Fruit fly (Drosophila melanogaster) whole organism, wandering third instar larva: ENCODE measurements around the gene CG13311.
A peak's percentile ranks its signal among the peaks of the same experiment; 100 is the strongest.

ENCODE experiments used
- Abd-B ChIP-seq: fragments of >200 bp; optimal IDR thresholded peaks from 2 replicates; lab custom pipeline; 2017; ENCODE audit warnings: missing biosample characterization, missing genetic modification characterization
- CG32264 ChIP-seq: fragments of 200-800 bp; sonication (Bioruptor generic); optimal IDR thresholded peaks from 2 replicates; lab custom pipeline; 2016; ENCODE audit warnings: missing biosample characterization, missing genetic modification characterization
- CG9705 ChIP-seq: fragments of 200-800 bp; sonication (Bioruptor generic); optimal IDR thresholded peaks from 2 replicates; lab custom pipeline; 2018; ENCODE audit warnings: missing biosample characterization, mild to moderate bottlenecking, missing genetic modification characterization
- Dfd ChIP-seq: fragments of >200 bp; optimal IDR thresholded peaks from 2 replicates; lab custom pipeline; 2017; ENCODE audit warnings: missing biosample characterization, missing genetic modification characterization
- Dif ChIP-seq: fragments of 200-275, 200-300 bp; sonication (Bioruptor generic); optimal IDR thresholded peaks from 2 replicates; lab custom pipeline; 2018; ENCODE audit warnings: missing biosample characterization, missing genetic modification characterization; ENCODE audit not compliant: partially characterized antibody
- GATAd ChIP-seq: sonication (Bioruptor generic); optimal IDR thresholded peaks from 2 replicates; lab custom pipeline; 2016; ENCODE audit warnings: missing biosample characterization, missing genetic modification characterization
- HLH106 ChIP-seq: fragments of 200-800 bp; optimal IDR thresholded peaks from 3 replicates; lab custom pipeline; 2019; ENCODE audit warnings: missing biosample characterization, mild to moderate bottlenecking, missing genetic modification characterization, moderate library complexity
- Hnf4 ChIP-seq: fragments of 200-800 bp; sonication (Bioruptor generic); optimal IDR thresholded peaks from 2 replicates; lab custom pipeline; 2016; ENCODE audit warnings: missing biosample characterization, mild to moderate bottlenecking, missing genetic modification characterization
- Hr78 ChIP-seq: fragments of >200 bp; optimal IDR thresholded peaks from 2 replicates; lab custom pipeline; 2017; ENCODE audit warnings: missing biosample characterization, missing genetic modification characterization
- Hr83 ChIP-seq: fragments of 200-300 bp; sonication (Bioruptor generic); optimal IDR thresholded peaks from 2 replicates; lab custom pipeline; 2016; ENCODE audit warnings: missing biosample characterization, mild to moderate bottlenecking, missing genetic modification characterization, moderate library complexity; ENCODE audit not compliant: poor library complexity, severe bottlenecking
- Jra ChIP-seq: sonication (Bioruptor generic); optimal IDR thresholded peaks from 2 replicates; lab custom pipeline; 2016; ENCODE audit warnings: missing biosample characterization, missing genetic modification characterization
- Myc ChIP-seq: fragments of >200 bp; optimal IDR thresholded peaks from 2 replicates; lab custom pipeline; 2017
- N ChIP-seq: fragments of >200 bp; optimal IDR thresholded peaks from 2 replicates; lab custom pipeline; 2018; ENCODE audit warnings: missing biosample characterization, missing external identifiers, missing genetic modification characterization
- OdsH ChIP-seq: fragments of 200-800 bp; sonication (Bioruptor generic); optimal IDR thresholded peaks from 2 replicates; lab custom pipeline; 2016; ENCODE audit warnings: missing biosample characterization, mild to moderate bottlenecking, missing genetic modification characterization
- Rel ChIP-seq, 2 experiments: fragments of 200-800 bp; sonication (Bioruptor generic) in 1 of 2; optimal IDR thresholded peaks; 2 replicates in 1 of 2; 3 replicates in 1 of 2; lab custom pipeline; 2016 to 2019; ENCODE audit warnings: mild to moderate bottlenecking in 2 of 2, missing biosample characterization in 2 of 2, missing genetic modification characterization in 2 of 2, moderate library complexity in 1 of 2
- Sp1 ChIP-seq: fragments of 200-800 bp; sonication (Bioruptor generic); optimal IDR thresholded peaks from 3 replicates; lab custom pipeline; 2019; ENCODE audit warnings: missing biosample characterization, mild to moderate bottlenecking, missing genetic modification characterization, moderate library complexity
- Vsx2 ChIP-seq: fragments of 200-300, 225-300 bp; sonication (Bioruptor generic); optimal IDR thresholded peaks from 2 replicates; lab custom pipeline; 2018; ENCODE audit warnings: missing biosample characterization, missing genetic modification characterization; ENCODE audit not compliant: partially characterized antibody
- br ChIP-seq: fragments of 200-800 bp; sonication (Bioruptor generic); optimal IDR thresholded peaks from 2 replicates; lab custom pipeline; 2016; ENCODE audit warnings: missing biosample characterization, missing genetic modification characterization
- brk ChIP-seq: fragments of 200-800 bp; sonication (Bioruptor generic); optimal IDR thresholded peaks from 2 replicates; lab custom pipeline; 2016; ENCODE audit warnings: missing biosample characterization, mild to moderate bottlenecking, missing genetic modification characterization
- dl ChIP-seq, 2 experiments: fragments of 175-275, 200-275 bp in 1 of 2; fragments of 200-275 bp in 1 of 2; sonication (Bioruptor generic); optimal IDR thresholded peaks; lab custom pipeline; 2018; ENCODE audit warnings: mild to moderate bottlenecking in 2 of 2, missing biosample characterization in 2 of 2, missing genetic modification characterization in 2 of 2, moderate library complexity in 2 of 2; ENCODE audit not compliant: partially characterized antibody in 2 of 2, insufficient read depth in 1 of 2
- dmrt93B ChIP-seq: fragments of 200-800 bp; sonication (Bioruptor generic); optimal IDR thresholded peaks from 2 replicates; lab custom pipeline; 2018; ENCODE audit warnings: missing biosample characterization, mild to moderate bottlenecking, missing genetic modification characterization
- dsf ChIP-seq: sonication (Bioruptor generic); optimal IDR thresholded peaks from 2 replicates; lab custom pipeline; 2016; ENCODE audit warnings: missing biosample characterization, missing genetic modification characterization, borderline replicate concordance
- ey ChIP-seq: fragments of 200-800 bp; sonication (Bioruptor generic); optimal IDR thresholded peaks from 2 replicates; lab custom pipeline; 2016; ENCODE audit warnings: missing biosample characterization, missing genetic modification characterization
- foxo ChIP-seq, 2 experiments: fragments of 200-800 bp; sonication (Bioruptor generic); optimal IDR thresholded peaks; 2 replicates in 1 of 2; 3 replicates in 1 of 2; lab custom pipeline; 2016 to 2017; ENCODE audit warnings: missing biosample characterization in 2 of 2, missing genetic modification characterization in 2 of 2
- fru ChIP-seq: fragments of 200-800 bp; sonication (Bioruptor generic); optimal IDR thresholded peaks from 3 replicates; lab custom pipeline; 2016; ENCODE audit warnings: missing biosample characterization, mild to moderate bottlenecking, missing genetic modification characterization
- h ChIP-seq: fragments of 200-800 bp; sonication (Bioruptor generic); optimal IDR thresholded peaks from 3 replicates; lab custom pipeline; 2016; ENCODE audit warnings: missing biosample characterization, mild to moderate bottlenecking, missing genetic modification characterization
- jim ChIP-seq: fragments of 175-275, 200-325 bp; sonication (Bioruptor generic); optimal IDR thresholded peaks from 2 replicates; lab custom pipeline; 2016; ENCODE audit warnings: missing biosample characterization, mild to moderate bottlenecking, missing genetic modification characterization
- lola ChIP-seq: fragments of >200 bp; optimal IDR thresholded peaks from 2 replicates; lab custom pipeline; 2017; ENCODE audit warnings: missing biosample characterization, missing genetic modification characterization
- pan ChIP-seq: fragments of >200 bp; optimal IDR thresholded peaks from 2 replicates; lab custom pipeline; 2017
- psq ChIP-seq: fragments of 200-800 bp; sonication (Bioruptor generic); optimal IDR thresholded peaks from 3 replicates; lab custom pipeline; 2017; ENCODE audit warnings: missing biosample characterization, mild to moderate bottlenecking, missing genetic modification characterization, moderate library complexity
- rgr ChIP-seq: fragments of 200-800 bp; sonication (Bioruptor generic); optimal IDR thresholded peaks from 3 replicates; lab custom pipeline; 2016; ENCODE audit warnings: missing biosample characterization, mild to moderate bottlenecking, missing genetic modification characterization
- sage ChIP-seq: fragments of 200-800 bp; sonication (Bioruptor generic); optimal IDR thresholded peaks from 2 replicates; lab custom pipeline; 2016; ENCODE audit warnings: missing biosample characterization, mild to moderate bottlenecking, missing genetic modification characterization
- sv ChIP-seq: fragments of 200-800 bp; sonication (Bioruptor generic); optimal IDR thresholded peaks from 3 replicates; lab custom pipeline; 2016; ENCODE audit warnings: missing biosample characterization, missing genetic modification characterization
- tai ChIP-seq: sonication (Bioruptor generic); optimal IDR thresholded peaks from 2 replicates; lab custom pipeline; 2016; ENCODE audit warnings: missing biosample characterization, missing genetic modification characterization
- usp ChIP-seq: fragments of >200 bp; optimal IDR thresholded peaks from 2 replicates; lab custom pipeline; 2017; ENCODE audit warnings: missing biosample characterization, missing genetic modification characterization
- woc ChIP-seq: sonication (Bioruptor generic); optimal IDR thresholded peaks from 2 replicates; lab custom pipeline; 2016; ENCODE audit warnings: missing biosample characterization, mild to moderate bottlenecking, missing genetic modification characterization

Gene CG13311

DNA sequence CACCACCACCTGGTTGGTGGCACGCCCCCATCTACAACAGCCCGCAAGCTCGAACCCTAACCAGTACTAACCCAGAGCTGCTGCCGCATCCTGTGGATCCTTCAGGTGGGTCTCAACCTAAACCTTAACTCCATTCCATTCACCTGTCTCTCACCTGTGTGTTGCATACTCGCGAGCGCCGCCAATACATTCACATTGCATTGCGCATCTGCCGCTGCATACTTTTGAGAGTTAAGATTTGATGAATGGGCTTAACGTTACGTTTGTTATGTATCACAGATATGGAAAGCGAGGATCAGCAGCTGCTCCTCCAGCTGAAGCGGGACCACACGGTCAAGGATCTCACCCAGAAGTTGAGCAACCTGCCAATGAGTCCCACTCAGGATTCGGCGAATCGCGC, 14.7 kb downstream of the CG13311 start:
- TF ChIP-seq Abd-B (GFP tag; lab: Kevin White, UChicago) (peak; percentile 39), fru (no peak), Vsx2 (GFP tag; lab: Kevin White, UChicago) (peak; percentile 68), dl (GFP tag; optimal IDR thresholded peaks at IDR 0.05; lab: Kevin White, UChicago; ENCODE audit: insufficient read depth in 1 of 2, partially characterized antibody in 2 of 2) (no peak), N (GFP tag; lab: Kevin White, UChicago) (peak; percentile 88), Myc (lab: Kevin White, UChicago) (peak; percentile 84)

DNA sequence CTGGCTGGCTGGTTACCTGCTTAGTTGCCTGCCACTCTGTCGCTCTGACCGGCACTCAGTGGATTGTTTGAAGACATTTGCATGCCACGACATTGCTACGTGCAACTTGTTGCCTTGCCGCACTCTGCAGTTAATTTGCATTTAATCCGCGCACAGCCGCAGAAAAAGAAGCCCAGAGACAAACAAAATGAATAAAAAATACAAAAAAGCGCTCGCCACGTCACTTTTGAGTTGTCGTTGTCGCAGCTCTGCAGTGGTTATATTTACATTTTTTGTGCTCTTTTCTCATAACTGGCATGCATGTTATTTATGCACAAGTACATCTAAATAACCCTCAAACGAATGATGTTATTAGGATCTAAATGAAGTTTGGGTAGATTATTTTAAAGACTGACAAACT, 18.7 kb downstream of the CG13311 start:
- TF ChIP-seq sv (GFP tag; lab: Kevin White, UChicago) (no peak), Sp1 (GFP tag; lab: Kevin White, UChicago) (no peak), Hnf4 (GFP tag; lab: Kevin White, UChicago) (no peak), woc (GFP tag; lab: Kevin White, UChicago) (no peak), OdsH (no peak), Hr78 (GFP tag; lab: Kevin White, UChicago) (no peak), Jra (GFP tag; lab: Kevin White, UChicago) (no peak), Abd-B (GFP tag; lab: Kevin White, UChicago) (no peak), ey (GFP tag; lab: Kevin White, UChicago) (no peak), dl (GFP tag; optimal IDR thresholded peaks at IDR 0.05; lab: Kevin White, UChicago; ENCODE audit: insufficient read depth in 1 of 2, partially characterized antibody in 2 of 2) (no peak), Dif (GFP tag; lab: Kevin White, UChicago) (no peak), sage (GFP tag; lab: Kevin White, UChicago) (no peak), CG9705 (GFP tag; lab: Kevin White, UChicago) (no peak), Myc (lab: Kevin White, UChicago) (no peak), brk (GFP tag; lab: Kevin White, UChicago) (no peak), lola (no peak), CG32264 (GFP tag; lab: Kevin White, UChicago) (no peak)

DNA sequence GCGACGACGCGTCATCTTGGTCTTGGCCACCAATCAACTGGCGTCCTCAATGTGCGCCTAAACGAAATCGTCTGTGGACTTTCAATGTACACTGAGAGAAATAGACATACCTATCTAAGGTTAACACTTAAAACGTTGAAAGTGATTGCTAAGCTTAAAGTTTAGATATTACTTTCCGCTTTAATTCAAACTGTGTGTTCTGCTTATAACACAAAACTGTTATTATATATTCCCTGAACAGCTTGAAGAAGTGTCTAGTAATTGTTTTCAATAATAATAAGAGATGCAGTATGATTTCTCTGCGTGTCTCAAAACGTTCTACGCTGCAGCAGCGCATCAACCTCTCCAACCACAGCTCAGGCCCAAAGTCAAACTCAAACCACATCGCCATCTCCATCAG, 20.0 kb downstream of the CG13311 start:
- TF ChIP-seq Abd-B (GFP tag; lab: Kevin White, UChicago) (no peak), h (GFP tag; lab: Kevin White, UChicago) (peak; percentile 9)
- TF ChIP-seq, all 38 proteins: peak for 1

DNA sequence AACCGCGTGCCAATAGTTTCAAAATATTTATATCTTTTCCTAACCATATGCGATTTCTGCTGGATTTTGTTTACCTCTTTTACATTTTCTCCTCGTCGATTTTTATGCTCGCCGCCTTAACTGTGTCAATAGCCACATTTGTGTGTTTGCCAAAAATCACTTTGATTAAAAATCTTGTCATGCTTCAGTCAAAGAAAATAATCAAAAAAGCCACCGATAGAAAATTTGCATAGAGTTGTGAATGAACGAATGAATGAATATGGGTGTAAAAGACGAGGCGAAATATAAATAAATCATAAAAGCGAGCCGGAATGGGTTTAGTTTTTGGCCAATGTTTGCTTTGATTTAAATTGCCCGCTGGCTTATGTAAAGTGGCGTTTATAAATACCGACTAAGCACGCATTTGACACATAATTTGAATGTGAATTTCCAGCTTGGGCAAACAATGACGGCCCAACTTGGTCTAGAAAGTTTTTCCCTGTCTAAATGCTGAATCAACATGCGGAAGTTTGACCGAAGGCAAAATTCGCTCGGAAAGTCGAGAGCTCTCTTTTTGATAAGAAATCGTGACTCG, 21.2 kb downstream of the CG13311 start:
- no peak for TF ChIP-seq HLH106 (tag; lab: Kevin White, UChicago)
- TF ChIP-seq br (GFP tag; lab: Kevin White, UChicago), result no peak
- TF ChIP-seq GATAd (GFP tag; lab: Kevin White, UChicago), result no peak
- no peak for TF ChIP-seq tai
- TF ChIP-seq Hr78 (GFP tag; lab: Kevin White, UChicago), result no peak
- no peak for TF ChIP-seq usp (GFP tag; lab: Kevin White, UChicago)
- TF ChIP-seq dsf (GFP tag; lab: Kevin White, UChicago), result no peak
- TF ChIP-seq sv (GFP tag; lab: Kevin White, UChicago), result no peak
- TF ChIP-seq psq, result no peak
- TF ChIP-seq dmrt93B (GFP tag; lab: Kevin White, UChicago), result no peak
- no peak for TF ChIP-seq pan (lab: Kevin White, UChicago)
- TF ChIP-seq dl (GFP tag; optimal IDR thresholded peaks at IDR 0.05; lab: Kevin White, UChicago; ENCODE audit: insufficient read depth in 1 of 2, partially characterized antibody in 2 of 2), result no peak
- TF ChIP-seq Rel (GFP tag; optimal IDR thresholded peaks at IDR 0.05; lab: Kevin White, UChicago), result no peak
- no peak for TF ChIP-seq Rel (tag; optimal IDR thresholded peaks at IDR 0.05; lab: Kevin White, UChicago)
- no peak for TF ChIP-seq CG32264 (GFP tag; lab: Kevin White, UChicago)

DNA sequence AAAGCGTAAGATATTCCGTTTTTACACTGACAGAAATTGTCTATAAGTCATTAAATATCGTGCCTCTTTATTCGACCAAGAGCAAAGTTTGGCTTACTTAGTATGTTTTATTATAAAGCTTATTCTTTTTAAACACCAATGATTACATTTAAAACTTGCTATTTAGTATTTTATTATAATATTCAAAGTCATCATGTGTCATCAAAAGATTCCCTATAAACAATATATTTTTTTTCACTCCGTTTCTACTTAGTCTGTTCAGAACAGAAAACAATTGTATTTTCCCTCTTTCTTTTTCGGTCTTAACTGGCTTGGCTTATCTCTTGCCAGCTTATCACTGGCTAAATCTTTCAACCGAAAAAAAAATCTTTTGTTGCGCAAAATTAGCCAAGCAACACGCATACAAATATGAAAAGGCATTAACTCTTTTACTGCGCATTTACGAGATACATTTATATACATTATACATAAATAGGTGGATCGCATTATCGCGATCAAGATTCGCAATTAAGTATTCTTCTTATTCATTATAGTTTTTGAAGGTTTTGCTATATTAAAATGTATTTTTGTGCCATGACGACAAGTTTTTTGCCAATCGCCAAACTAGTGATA, 24.5 kb downstream of the CG13311 start:
- peak; percentile 23 for TF ChIP-seq sage (GFP tag; lab: Kevin White, UChicago)
- no peak for TF ChIP-seq Hnf4 (GFP tag; lab: Kevin White, UChicago)
- no peak for TF ChIP-seq Dif (GFP tag; lab: Kevin White, UChicago)
- peak; percentile 31 for TF ChIP-seq brk (GFP tag; lab: Kevin White, UChicago)
- TF ChIP-seq Abd-B (GFP tag; lab: Kevin White, UChicago), result no peak
- TF ChIP-seq Rel (GFP tag; optimal IDR thresholded peaks at IDR 0.05; lab: Kevin White, UChicago), result no peak
- peak; percentile 96 for TF ChIP-seq Rel (tag; optimal IDR thresholded peaks at IDR 0.05; lab: Kevin White, UChicago)
- TF ChIP-seq ey (GFP tag; lab: Kevin White, UChicago), result peak; percentile 1
- TF ChIP-seq br (GFP tag; lab: Kevin White, UChicago), result no peak
- no peak for TF ChIP-seq N (GFP tag; lab: Kevin White, UChicago)
- TF ChIP-seq foxo (GFP tag; optimal IDR thresholded peaks at IDR 0.05; lab: Kevin White, UChicago), result peak in 1 of 2 experiments; percentile 4
- no peak for TF ChIP-seq Hr83 (GFP tag; lab: Kevin White, UChicago)
- peak; percentile 64 for TF ChIP-seq Vsx2 (GFP tag; lab: Kevin White, UChicago)
- peak; percentile 24 for TF ChIP-seq psq
- peak; percentile 3 for TF ChIP-seq h (GFP tag; lab: Kevin White, UChicago)
- no peak for TF ChIP-seq jim (GFP tag; lab: Kevin White, UChicago)
- peak; percentile 24 for TF ChIP-seq HLH106 (tag; lab: Kevin White, UChicago)
- TF ChIP-seq Dfd (GFP tag; lab: Kevin White, UChicago), result no peak
- no peak for TF ChIP-seq woc (GFP tag; lab: Kevin White, UChicago)
- peak; percentile 13 for TF ChIP-seq rgr (GFP tag; lab: Kevin White, UChicago)
- TF ChIP-seq Sp1 (GFP tag; lab: Kevin White, UChicago), result no peak
- TF ChIP-seq OdsH, result peak; percentile 16
